Worm (Caenorhabditis elegans) whole organism, midembryonic: ENCODE data around the gene vab-3.

ENCODE experiments used
- T22C8.4 ChIP-seq: fragments of 200-800 bp; sonication (Bioruptor generic); IDR thresholded peaks from 2 replicates; pipeline ENCODE4 v1.3.6; 2022; ENCODE audit warnings: missing genetic modification characterization, missing compliant biosample characterization
- cog-1 ChIP-seq: sonication (generic microtip); optimal IDR thresholded peaks from 2 replicates; lab custom pipeline; 2016; ENCODE audit warnings: missing genetic modification characterization, missing compliant biosample characterization
- flt-1 ChIP-seq: fragments of 200-800 bp; sonication (Bioruptor generic); IDR thresholded peaks from 2 replicates; pipeline ENCODE4 v1.3.6; 2022; ENCODE audit warnings: missing genetic modification characterization, missing compliant biosample characterization
- klf-2 ChIP-seq: fragments of 200-800 bp; sonication (Bioruptor generic); conservative IDR thresholded peaks from 2 replicates; pipeline ENCODE4 v1.3.6; 2022; ENCODE audit warnings: missing genetic modification reagents, missing genetic modification characterization, missing compliant biosample characterization
- med-1 ChIP-seq: sonication (generic microtip); optimal IDR thresholded peaks from 2 replicates; lab custom pipeline; 2017; ENCODE audit warnings: missing genetic modification characterization, mild to moderate bottlenecking, missing compliant biosample characterization, antibody characterized with exemption, missing genetic modification reagents; ENCODE audit not compliant: insufficient read depth
- ref-1 ChIP-seq: fragments of 200-800 bp; sonication (Bioruptor generic); conservative IDR thresholded peaks from 2 replicates; pipeline ENCODE4 v1.3.6; 2022; ENCODE audit warnings: missing genetic modification reagents, missing genetic modification characterization, missing compliant biosample characterization
- tab-1 ChIP-seq: fragments of 200-800 bp; sonication (Bioruptor generic); IDR thresholded peaks from 2 replicates; pipeline ENCODE4 v1.3.6; 2022; ENCODE audit warnings: missing genetic modification characterization, missing compliant biosample characterization
- ztf-23 ChIP-seq: fragments of 200-800 bp; sonication (Bioruptor generic); IDR thresholded peaks from 2 replicates; pipeline ENCODE4 v1.3.6; 2022; ENCODE audit warnings: missing genetic modification reagents, missing genetic modification characterization, missing compliant biosample characterization
- ztf-29 ChIP-seq: fragments of 200-800 bp; sonication (Bioruptor generic); IDR thresholded peaks from 2 replicates; pipeline ENCODE4 v1.3.6; 2022; ENCODE audit warnings: missing genetic modification reagents, missing genetic modification characterization, missing compliant biosample characterization

Gene vab-3

DNA sequence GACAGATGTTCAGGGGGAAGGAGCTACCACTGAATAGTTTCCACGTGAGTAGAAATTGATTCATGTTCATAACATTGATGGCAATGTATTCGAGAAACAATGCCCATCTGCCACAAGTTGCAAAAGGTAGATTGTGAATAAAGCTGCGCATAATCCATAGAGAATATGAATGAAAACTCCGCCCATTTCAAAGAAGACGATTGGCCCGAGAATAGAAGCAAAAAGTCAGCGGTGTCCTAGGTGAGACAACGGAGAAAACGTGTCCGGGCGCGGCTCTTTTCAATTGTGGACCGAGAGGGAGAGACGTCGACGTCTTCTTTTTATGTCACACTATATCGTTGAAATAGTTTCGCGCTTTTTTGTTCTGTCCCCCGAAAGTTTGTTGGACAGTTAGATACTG, at the start of gene vab-3:
Gene vab-3, plus strand, starts transcription at position 301 of the 400 bp plus-strand sequence.
- TF ChIP-seq flt-1 (GFP tag; lab: Robert Waterston, UW) = no peak
- no peak for TF ChIP-seq tab-1
- TF ChIP-seq med-1 (GFP tag; lab: Kevin White, UChicago) = no peak
- no peak for TF ChIP-seq ref-1 (GFP tag; lab: Robert Waterston, UW)
- no peak for TF ChIP-seq ztf-23
- no peak for TF ChIP-seq ztf-29 (GFP tag; lab: Robert Waterston, UW)
- no peak for TF ChIP-seq klf-2 (GFP tag; lab: Robert Waterston, UW)
- TF ChIP-seq cog-1 (tag; lab: Kevin White, UChicago) = no peak
- no peak for TF ChIP-seq T22C8.4 (GFP tag; lab: Robert Waterston, UW)

- TF ChIP-seq med-1 (GFP tag; lab: Kevin White, UChicago) = no peak
- TF ChIP-seq cog-1 (tag; lab: Kevin White, UChicago) = no peak
- TF ChIP-seq T22C8.4 (GFP tag; lab: Robert Waterston, UW) = no peak
- no peak for TF ChIP-seq ztf-29 (GFP tag; lab: Robert Waterston, UW)
- no peak for TF ChIP-seq ztf-23
- no peak for TF ChIP-seq tab-1
- TF ChIP-seq flt-1 (GFP tag; lab: Robert Waterston, UW) = no peak
- TF ChIP-seq ref-1 (GFP tag; lab: Robert Waterston, UW) = no peak
- TF ChIP-seq klf-2 (GFP tag; lab: Robert Waterston, UW) = no peak
These were observed 45.7 kb upstream of the vab-3 start, which contains the start of gene lgc-41 for ce11 chrX:10453960-10454359. Gene lgc-41 (plus strand): TSS chrX:10454260.

- TF ChIP-seq tab-1 = no peak
- no peak for TF ChIP-seq med-1 (GFP tag; lab: Kevin White, UChicago)
- TF ChIP-seq ztf-29 (GFP tag; lab: Robert Waterston, UW) = no peak
- no peak for TF ChIP-seq T22C8.4 (GFP tag; lab: Robert Waterston, UW)
- no peak for TF ChIP-seq cog-1 (tag; lab: Kevin White, UChicago)
- TF ChIP-seq ref-1 (GFP tag; lab: Robert Waterston, UW) = no peak
- no peak for TF ChIP-seq ztf-23
- TF ChIP-seq flt-1 (GFP tag; lab: Robert Waterston, UW) = no peak
These were observed 37.3 kb upstream of the vab-3 start for ce11 chrX:10462391-10462790.

- TF ChIP-seq klf-2 (GFP tag; lab: Robert Waterston, UW) (no peak), ztf-23 (no peak)
These were observed 36.1 kb upstream of the vab-3 start, which contains the start of gene C39B10.1 for ce11 chrX:10463542-10463941. Gene C39B10.1 (minus strand): TSS chrX:10463642.

DNA sequence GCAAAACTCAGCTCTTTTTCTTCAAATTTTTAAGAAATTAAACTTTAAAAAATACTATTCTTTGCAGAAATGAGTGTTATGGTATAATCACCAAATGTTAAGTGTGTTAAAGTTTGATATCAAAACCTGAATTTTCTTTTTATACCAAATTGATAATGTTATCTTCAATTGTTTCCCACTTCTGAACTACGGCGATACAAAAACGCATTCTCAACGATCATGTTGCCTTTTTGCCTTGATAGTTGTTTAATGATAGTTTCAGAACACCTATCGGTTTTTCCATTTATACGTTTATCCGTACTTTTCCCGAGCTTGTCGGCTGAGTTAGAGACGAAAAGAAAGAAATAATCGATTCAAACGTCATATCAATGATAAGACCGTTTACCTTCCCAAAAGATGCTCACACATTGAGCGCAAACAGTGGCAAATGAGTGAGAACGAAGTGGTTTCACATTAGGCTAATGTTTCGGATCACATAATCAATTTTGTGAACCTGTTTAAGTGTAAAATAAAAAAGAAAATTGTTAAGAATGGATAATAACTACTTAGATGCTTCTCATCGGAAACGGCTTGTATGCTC, 24.6 kb upstream of the vab-3 start, which contains the start of gene elt-4:
Gene elt-4, plus strand, starts transcription at position 530 of the 580 bp plus-strand sequence.
- TF ChIP-seq flt-1 (GFP tag; lab: Robert Waterston, UW) (no peak), ztf-29 (GFP tag; lab: Robert Waterston, UW) (no peak), med-1 (GFP tag; lab: Kevin White, UChicago) (no peak), ztf-23 (no peak)

ce11 chrX:10476573-10476972, 23.1 kb upstream of the vab-3 start, which contains the start of gene C39B10.7:
Gene C39B10.7 (plus strand): TSS chrX:10476873.
- TF ChIP-seq ref-1 (GFP tag; lab: Robert Waterston, UW) (no peak), cog-1 (tag; lab: Kevin White, UChicago) (no peak), med-1 (GFP tag; lab: Kevin White, UChicago) (no peak), ztf-29 (GFP tag; lab: Robert Waterston, UW) (no peak), flt-1 (GFP tag; lab: Robert Waterston, UW) (no peak), T22C8.4 (GFP tag; lab: Robert Waterston, UW) (no peak), tab-1 (no peak), klf-2 (GFP tag; lab: Robert Waterston, UW) (no peak), ztf-23 (no peak)

DNA sequence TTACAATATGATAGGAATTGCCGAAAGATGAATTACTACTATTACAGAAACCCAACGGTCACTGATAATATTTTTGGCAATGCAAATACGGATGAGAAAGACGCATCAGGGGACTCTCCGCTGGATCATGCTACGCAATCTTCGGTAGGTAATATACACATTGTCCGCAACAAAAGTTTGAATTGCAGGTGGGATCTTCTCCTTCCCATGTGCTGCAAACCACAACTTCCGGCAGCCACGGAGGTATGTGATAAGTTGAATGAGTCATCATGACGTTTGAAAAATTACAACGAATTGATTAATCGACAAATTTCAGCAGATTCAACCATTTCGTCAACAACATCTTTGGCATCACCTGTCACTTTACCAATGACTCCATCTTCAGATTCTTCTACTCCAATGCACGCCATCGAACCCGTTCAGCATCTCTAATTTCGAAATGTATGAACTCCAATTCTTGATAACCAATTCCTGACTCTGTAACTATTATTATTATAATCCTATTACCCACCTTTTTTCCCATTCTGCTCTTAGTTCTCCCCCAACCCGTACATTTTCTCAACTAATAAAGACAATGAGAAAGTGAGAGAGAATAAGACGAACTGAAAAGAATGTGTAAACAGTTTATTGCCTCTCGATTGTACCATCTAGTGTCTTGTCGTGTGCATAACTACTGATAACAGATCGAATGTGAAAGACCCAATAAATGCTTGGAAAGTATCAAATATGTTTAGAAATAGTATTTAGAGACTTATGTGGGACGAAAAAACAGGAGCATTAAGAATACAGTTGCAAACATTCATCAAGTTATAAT, 22.3 kb upstream of the vab-3 start:
- TF ChIP-seq klf-2 (GFP tag; lab: Robert Waterston, UW) (no peak), cog-1 (tag; lab: Kevin White, UChicago) (no peak), T22C8.4 (GFP tag; lab: Robert Waterston, UW) (no peak), med-1 (GFP tag; lab: Kevin White, UChicago) (no peak), tab-1 (no peak), flt-1 (GFP tag; lab: Robert Waterston, UW) (no peak), ztf-29 (GFP tag; lab: Robert Waterston, UW) (no peak), ref-1 (GFP tag; lab: Robert Waterston, UW) (no peak), ztf-23 (no peak)

ce11 chrX:10479108-10479738, 20.5 kb upstream of the vab-3 start:
- TF ChIP-seq klf-2 (GFP tag; lab: Robert Waterston, UW) = no peak
- no peak for TF ChIP-seq flt-1 (GFP tag; lab: Robert Waterston, UW)
- TF ChIP-seq T22C8.4 (GFP tag; lab: Robert Waterston, UW) = no peak
- no peak for TF ChIP-seq cog-1 (tag; lab: Kevin White, UChicago)
- TF ChIP-seq ztf-23 = no peak
- no peak for TF ChIP-seq ref-1 (GFP tag; lab: Robert Waterston, UW)
- no peak for TF ChIP-seq med-1 (GFP tag; lab: Kevin White, UChicago)
- TF ChIP-seq tab-1 = no peak
- no peak for TF ChIP-seq ztf-29 (GFP tag; lab: Robert Waterston, UW)
